Worm (Caenorhabditis elegans): ENCODE data around the gene zipt-16.

Gene zipt-16

DNA sequence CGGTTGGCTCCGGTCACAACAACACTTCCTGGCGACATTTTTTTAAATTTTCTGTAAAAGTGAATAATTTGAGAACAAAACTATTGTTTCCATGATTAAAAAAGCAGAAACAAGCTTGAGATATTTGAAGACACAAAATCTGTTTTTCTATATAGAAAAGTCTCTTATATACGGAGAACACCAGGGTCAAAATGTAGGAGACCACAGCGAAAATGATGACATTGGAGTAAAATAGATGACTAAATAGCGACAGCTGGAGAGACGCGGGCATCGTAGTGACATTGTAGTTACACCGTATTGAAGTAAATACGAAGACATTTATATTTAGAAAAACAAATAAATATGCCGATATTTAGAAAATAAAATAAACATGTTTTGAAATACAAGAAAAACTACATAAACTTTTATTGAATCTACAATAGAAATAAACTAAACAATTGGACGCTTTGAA is 53.4 kb downstream of the zipt-16 start, which contains the start of gene sdz-8:
Gene sdz-8 (minus strand): TSS at position 51 of the 451 bp plus-strand sequence.
- no peak for TF ChIP-seq hmbx-1 (tag; optimal IDR thresholded peaks at IDR 0.05)
- TF ChIP-seq flt-1 (GFP tag; IDR thresholded peaks at IDR 0.05): no peak
- TF ChIP-seq tbx-11 (GFP tag; IDR thresholded peaks at IDR 0.05): no peak
- no peak for TF ChIP-seq ets-7 (tag; optimal IDR thresholded peaks at IDR 0.05)
- no peak for TF ChIP-seq sea-1 (GFP tag; conservative IDR thresholded peaks at IDR 0.05)
- no peak for TF ChIP-seq hmg-4 (GFP tag; optimal IDR thresholded peaks at IDR 0.05)
- no peak for TF ChIP-seq ama-1 (optimal IDR thresholded peaks at IDR 0.05)
- TF ChIP-seq ceh-36 (tag; optimal IDR thresholded peaks at IDR 0.05): no peak
- TF ChIP-seq B0310.2 (tag; optimal IDR thresholded peaks at IDR 0.05): no peak
- TF ChIP-seq ceh-13 (GFP tag; optimal IDR thresholded peaks at IDR 0.05): no peak
- TF ChIP-seq tra-4 (tag; optimal IDR thresholded peaks at IDR 0.05): no peak
